Worm (Caenorhabditis elegans): Measurements from ENCODE around the gene ced-6.

ce11 chrIII:5615675-5616074 is 20.1 kb downstream of the ced-6 start:
- TF ChIP-seq lsy-2 (tag; optimal IDR thresholded peaks at IDR 0.05) = no peak
- no peak for TF ChIP-seq nhr-28 (tag; optimal IDR thresholded peaks at IDR 0.05)
- TF ChIP-seq nhr-19 (GFP tag; conservative IDR thresholded peaks at IDR 0.05) = no peak
- TF ChIP-seq egl-27 (tag; optimal IDR thresholded peaks at IDR 0.05) = no peak
- no peak for TF ChIP-seq dpl-1 (GFP tag; optimal IDR thresholded peaks at IDR 0.05)
- TF ChIP-seq ces-1 (GFP tag; optimal IDR thresholded peaks at IDR 0.05) = no peak
- no peak for TF ChIP-seq elt-2 (tag; optimal IDR thresholded peaks at IDR 0.05)
- TF ChIP-seq nhr-12 (tag; optimal IDR thresholded peaks at IDR 0.05) = no peak

Data from whole organism, L1 larva.